Worm (Caenorhabditis elegans) whole organism, late embryonic: ENCODE measurements around the gene unc-9.

Experiments used
- C38D4.7 ChIP-seq: fragments of 200-800 bp; sonication (Bioruptor generic); optimal IDR thresholded peaks from 2 replicates; lab custom pipeline; 2018; ENCODE audit warnings: mild to moderate bottlenecking, missing genetic modification characterization, moderate library complexity, missing compliant biosample characterization
- F13H6.1 ChIP-seq: sonication (generic microtip); optimal IDR thresholded peaks from 2 replicates; lab custom pipeline; 2016; ENCODE audit warnings: missing genetic modification characterization, missing compliant biosample characterization
- ahr-1 ChIP-seq: sonication (generic microtip); optimal IDR thresholded peaks from 2 replicates; lab custom pipeline; 2016; ENCODE audit warnings: missing genetic modification characterization, missing compliant biosample characterization
- ama-1 ChIP-seq: fragments of 150-350 bp; optimal IDR thresholded peaks from 2 replicates; lab custom pipeline; 2014
- ceh-14 ChIP-seq: sonication (generic microtip); optimal IDR thresholded peaks from 2 replicates; lab custom pipeline; 2016; ENCODE audit warnings: missing genotype, missing genetic modification characterization, missing compliant biosample characterization
- ceh-19 ChIP-seq: fragments of 200-800 bp; sonication (Bioruptor generic); optimal IDR thresholded peaks from 2 replicates; lab custom pipeline; 2018; ENCODE audit warnings: mild to moderate bottlenecking, missing genetic modification characterization, missing compliant biosample characterization
- ceh-2 ChIP-seq: sonication (generic microtip); optimal IDR thresholded peaks from 2 replicates; lab custom pipeline; 2016; ENCODE audit warnings: missing genotype, missing genetic modification characterization, missing compliant biosample characterization
- ceh-24 ChIP-seq: sonication (generic microtip); optimal IDR thresholded peaks from 2 replicates; lab custom pipeline; 2016; ENCODE audit warnings: mild to moderate bottlenecking, missing genetic modification characterization, missing compliant biosample characterization
- ceh-30 ChIP-seq: fragments of 150-350 bp; optimal IDR thresholded peaks from 2 replicates; lab custom pipeline; 2014; ENCODE audit warnings: missing biosample characterization, missing genetic modification characterization
- ceh-31 ChIP-seq: sonication (generic microtip); optimal IDR thresholded peaks from 2 replicates; lab custom pipeline; 2016; ENCODE audit warnings: missing genetic modification characterization, missing compliant biosample characterization
- ceh-34 ChIP-seq: sonication (generic microtip); optimal IDR thresholded peaks from 2 replicates; lab custom pipeline; 2016; ENCODE audit warnings: mild to moderate bottlenecking, missing genetic modification characterization, missing compliant biosample characterization
- ceh-45 ChIP-seq: fragments of 200-800 bp; sonication (Bioruptor generic); IDR thresholded peaks from 2 replicates; pipeline ENCODE4 v1.3.6; 2022; ENCODE audit warnings: missing genetic modification reagents, missing genetic modification characterization, missing compliant biosample characterization
- ceh-48 ChIP-seq: sonication (generic microtip); optimal IDR thresholded peaks from 2 replicates; lab custom pipeline; 2016; ENCODE audit warnings: missing genetic modification characterization, inconsistent platforms, missing compliant biosample characterization
- ceh-6 ChIP-seq: fragments of 200-800 bp; sonication (Bioruptor generic); optimal IDR thresholded peaks from 2 replicates; lab custom pipeline; 2018; ENCODE audit warnings: mild to moderate bottlenecking, missing genetic modification characterization, missing compliant biosample characterization
- ceh-9 ChIP-seq: sonication (generic microtip); optimal IDR thresholded peaks from 2 replicates; lab custom pipeline; 2016; ENCODE audit warnings: mild to moderate bottlenecking, missing genetic modification characterization, inconsistent platforms, missing compliant biosample characterization
- che-1 ChIP-seq: sonication (generic microtip); optimal IDR thresholded peaks from 2 replicates; lab custom pipeline; 2016; ENCODE audit warnings: mild to moderate bottlenecking, missing genetic modification characterization, missing compliant biosample characterization
- dve-1 ChIP-seq: sonication (generic microtip); optimal IDR thresholded peaks from 2 replicates; lab custom pipeline; 2017; ENCODE audit warnings: antibody characterized with exemption, mild to moderate bottlenecking, missing genetic modification characterization, missing compliant biosample characterization
- elt-2 ChIP-seq: sonication (generic microtip); optimal IDR thresholded peaks from 2 replicates; lab custom pipeline; 2016; ENCODE audit warnings: missing genetic modification reagents, missing genetic modification characterization, missing compliant biosample characterization
- elt-4 ChIP-seq: sonication (generic microtip); optimal IDR thresholded peaks from 2 replicates; lab custom pipeline; 2016; ENCODE audit warnings: missing genetic modification characterization, missing compliant biosample characterization
- ets-4 ChIP-seq: sonication (generic microtip); optimal IDR thresholded peaks from 2 replicates; lab custom pipeline; 2016; ENCODE audit warnings: missing genetic modification characterization, missing compliant biosample characterization
- fkh-10 ChIP-seq: fragments of 150-350 bp; optimal IDR thresholded peaks from 2 replicates; lab custom pipeline; 2014; ENCODE audit warnings: missing biosample characterization, missing genetic modification reagents, missing genetic modification characterization
- fkh-6 ChIP-seq: sonication (generic microtip); optimal IDR thresholded peaks from 2 replicates; lab custom pipeline; 2016; ENCODE audit warnings: missing genetic modification characterization, missing compliant biosample characterization
- gmeb-2 ChIP-seq: sonication (generic microtip); optimal IDR thresholded peaks from 2 replicates; lab custom pipeline; 2016; ENCODE audit warnings: missing genetic modification characterization, inconsistent platforms, missing compliant biosample characterization
- hlh-13 ChIP-seq: fragments of 200-800 bp; sonication (Bioruptor generic); optimal IDR thresholded peaks from 2 replicates; lab custom pipeline; 2018; ENCODE audit warnings: mild to moderate bottlenecking, missing genetic modification characterization, missing compliant biosample characterization
- hlh-30 ChIP-seq: sonication (generic microtip); optimal IDR thresholded peaks from 2 replicates; lab custom pipeline; 2017; ENCODE audit warnings: antibody characterized with exemption, missing genetic modification characterization, missing compliant biosample characterization; ENCODE audit not compliant: insufficient read depth
- hlh-6 ChIP-seq: sonication (generic microtip); optimal IDR thresholded peaks from 2 replicates; lab custom pipeline; 2016; ENCODE audit warnings: missing genotype, missing genetic modification characterization, missing compliant biosample characterization
- hlh-8 ChIP-seq: sonication (generic microtip); optimal IDR thresholded peaks from 2 replicates; lab custom pipeline; 2016; ENCODE audit warnings: missing genotype, missing genetic modification characterization, missing compliant biosample characterization
- madf-2 ChIP-seq: sonication (generic microtip); optimal IDR thresholded peaks from 2 replicates; lab custom pipeline; 2017; ENCODE audit warnings: missing genetic modification characterization, missing compliant biosample characterization
- nfya-1 ChIP-seq: sonication (generic microtip); optimal IDR thresholded peaks from 2 replicates; lab custom pipeline; 2017; ENCODE audit warnings: missing genetic modification characterization, mild to moderate bottlenecking, missing compliant biosample characterization, antibody characterized with exemption, moderate library complexity
- nhr-11 ChIP-seq: fragments of 150-350 bp; optimal IDR thresholded peaks from 2 replicates; lab custom pipeline; 2014; ENCODE audit warnings: missing biosample characterization, missing genetic modification characterization
- nhr-232 ChIP-seq: sonication (generic microtip); optimal IDR thresholded peaks from 2 replicates; lab custom pipeline; 2016; ENCODE audit warnings: missing genetic modification characterization, missing compliant biosample characterization
- npax-4 ChIP-seq: sonication (generic microtip); optimal IDR thresholded peaks from 2 replicates; lab custom pipeline; 2016; ENCODE audit warnings: missing genetic modification characterization, missing compliant biosample characterization
- pag-3 ChIP-seq: sonication (generic microtip); optimal IDR thresholded peaks from 2 replicates; lab custom pipeline; 2016; ENCODE audit warnings: missing compliant biosample characterization, missing genetic modification characterization, borderline replicate concordance
- pat-9 ChIP-seq: fragments of 200-800 bp; sonication (Bioruptor generic); optimal IDR thresholded peaks from 2 replicates; lab custom pipeline; 2018; ENCODE audit warnings: mild to moderate bottlenecking, missing genetic modification characterization, moderate library complexity, missing compliant biosample characterization
- pha-4 ChIP-seq: fragments of 150-350 bp; optimal IDR thresholded peaks from 2 replicates; lab custom pipeline; 2018; ENCODE audit warnings: missing biosample characterization, missing genetic modification reagents, missing genetic modification characterization
- pqm-1 ChIP-seq: sonication (generic microtip); optimal IDR thresholded peaks from 2 replicates; lab custom pipeline; 2016; ENCODE audit warnings: missing genetic modification characterization, missing compliant biosample characterization
- pros-1 ChIP-seq: fragments of 150-350 bp; optimal IDR thresholded peaks from 2 replicates; lab custom pipeline; 2014; ENCODE audit warnings: missing biosample characterization, missing genetic modification reagents, missing genetic modification characterization
- ref-2 ChIP-seq: sonication (generic microtip); optimal IDR thresholded peaks from 2 replicates; lab custom pipeline; 2016; ENCODE audit warnings: missing genetic modification characterization, missing compliant biosample characterization
- rnt-1 ChIP-seq: sonication (generic microtip); optimal IDR thresholded peaks from 2 replicates; lab custom pipeline; 2016; ENCODE audit warnings: missing genetic modification characterization, missing compliant biosample characterization
- sox-2 ChIP-seq: fragments of 200-800 bp; sonication (Bioruptor generic); IDR thresholded peaks from 2 replicates; pipeline ENCODE4 v1.3.6; 2022; ENCODE audit warnings: missing genetic modification reagents, missing genetic modification characterization, missing compliant biosample characterization
- sox-4 ChIP-seq: sonication (generic microtip); optimal IDR thresholded peaks from 2 replicates; lab custom pipeline; 2017; ENCODE audit warnings: mild to moderate bottlenecking, missing genetic modification characterization, inconsistent platforms, missing compliant biosample characterization
- syd-9 ChIP-seq: sonication (generic microtip); optimal IDR thresholded peaks from 2 replicates; lab custom pipeline; 2016; ENCODE audit warnings: mild to moderate bottlenecking, missing genetic modification characterization, moderate library complexity, missing compliant biosample characterization
- tbx-2 ChIP-seq: sonication (generic microtip); optimal IDR thresholded peaks from 2 replicates; lab custom pipeline; 2016; ENCODE audit warnings: missing genetic modification characterization, missing compliant biosample characterization
- ttx-3 ChIP-seq: sonication (generic microtip); optimal IDR thresholded peaks from 2 replicates; lab custom pipeline; 2016; ENCODE audit warnings: missing genetic modification reagents, missing genetic modification characterization, missing compliant biosample characterization
- unc-3 ChIP-seq, 2 experiments: fragments of 200-800 bp in 1 of 2; sonication (Bioruptor generic) in 1 of 2; sonication (generic microtip) in 1 of 2; conservative IDR thresholded peaks in 1 of 2; optimal IDR thresholded peaks in 1 of 2; 2 replicates each; pipeline versions ENCODE4 v1.3.6 to Lab custom; 2016 to 2022; ENCODE audit warnings: missing compliant biosample characterization in 2 of 2, missing genetic modification characterization in 2 of 2, missing genetic modification reagents in 1 of 2
- unc-42 ChIP-seq: sonication (generic microtip); optimal IDR thresholded peaks from 2 replicates; lab custom pipeline; 2016; ENCODE audit warnings: missing genotype, missing genetic modification characterization, missing compliant biosample characterization
- zip-5 ChIP-seq: sonication (generic microtip); optimal IDR thresholded peaks from 2 replicates; lab custom pipeline; 2016; ENCODE audit warnings: missing genetic modification characterization, missing compliant biosample characterization
- ztf-16 ChIP-seq: sonication (generic microtip); optimal IDR thresholded peaks from 2 replicates; lab custom pipeline; 2017; ENCODE audit warnings: missing genetic modification characterization, missing compliant biosample characterization

unc-9 gene

ce11 chrX:13251354-13251843 lies 49.8 kb downstream of the unc-9 start (continued):
- TF ChIP-seq hlh-13 (GFP tag; lab: Kevin White, UChicago), result no peak
- TF ChIP-seq hlh-6 (tag; lab: Kevin White, UChicago), result peak; percentile 17
- no peak for TF ChIP-seq ceh-14 (tag; lab: Kevin White, UChicago)
- TF ChIP-seq tbx-2 (tag; lab: Kevin White, UChicago), result peak; percentile 69
- TF ChIP-seq npax-4 (tag; lab: Kevin White, UChicago), result no peak
- TF ChIP-seq F13H6.1 (tag; lab: Kevin White, UChicago), result peak; percentile 9
- TF ChIP-seq ceh-45 (GFP tag; lab: Robert Waterston, UW), result no peak
- TF ChIP-seq elt-2, result no peak
- no peak for TF ChIP-seq pqm-1 (tag; lab: Kevin White, UChicago)
- TF ChIP-seq ceh-24 (tag; lab: Kevin White, UChicago), result no peak
- TF ChIP-seq dve-1 (tag; lab: Kevin White, UChicago), result peak; percentile 10
- TF ChIP-seq nhr-232, result no peak
- TF ChIP-seq pat-9 (tag; lab: Kevin White, UChicago), result no peak
- TF ChIP-seq ceh-6 (GFP tag; lab: Kevin White, UChicago), result no peak
- TF ChIP-seq zip-5, result no peak
- TF ChIP-seq unc-3 (GFP tag; conservative IDR thresholded peaks at IDR 0.05; lab: Robert Waterston, UW), result no peak
- no peak for TF ChIP-seq unc-3 (tag; optimal IDR thresholded peaks at IDR 0.05; lab: Kevin White, UChicago)
- no peak for TF ChIP-seq madf-2 (tag; lab: Kevin White, UChicago)
- peak; percentile 13 for TF ChIP-seq fkh-6 (tag; lab: Kevin White, UChicago)
- TF ChIP-seq ref-2 (tag; lab: Kevin White, UChicago), result peak; percentile 12
- peak; percentile 19 for TF ChIP-seq ceh-48
- peak; percentile 94 for TF ChIP-seq hlh-30 (tag; lab: Kevin White, UChicago)
- peak; percentile 41 for TF ChIP-seq unc-42 (tag; lab: Kevin White, UChicago)
- TF ChIP-seq nhr-11 (tag; lab: Kevin White, UChicago), result no peak
- no peak for TF ChIP-seq sox-2
- TF ChIP-seq pag-3 (tag; lab: Kevin White, UChicago), result no peak
- TF ChIP-seq fkh-10 (GFP tag; lab: Kevin White, UChicago), result no peak
- TF ChIP-seq ceh-30 (tag; lab: Kevin White, UChicago), result no peak
- peak; percentile 70 for TF ChIP-seq nfya-1 (tag; lab: Kevin White, UChicago)
- TF ChIP-seq pha-4, result no peak
- TF ChIP-seq ama-1 (lab: Kevin White, UChicago), result no peak
- TF ChIP-seq C38D4.7, result no peak
- no peak for TF ChIP-seq syd-9 (tag; lab: Kevin White, UChicago)
- no peak for TF ChIP-seq che-1 (tag; lab: Kevin White, UChicago)
- no peak for TF ChIP-seq hlh-8 (tag; lab: Kevin White, UChicago)
- TF ChIP-seq gmeb-2 (tag; lab: Kevin White, UChicago), result no peak
- TF ChIP-seq ets-4 (tag; lab: Kevin White, UChicago), result peak; percentile 7
- TF ChIP-seq ceh-19 (GFP tag; lab: Kevin White, UChicago), result peak; percentile 16
- TF ChIP-seq pros-1 (tag; lab: Kevin White, UChicago), result no peak
- no peak for TF ChIP-seq elt-4 (tag; lab: Kevin White, UChicago)
- TF ChIP-seq ztf-16 (tag; lab: Kevin White, UChicago), result no peak
- no peak for TF ChIP-seq ahr-1 (tag; lab: Kevin White, UChicago)
- peak; percentile 61 for TF ChIP-seq ceh-34

ce11 chrX:13251914-13252434 lies 50.4 kb downstream of the unc-9 start, which contains the start of gene nhr-32:
Gene nhr-32 (plus strand): TSS chrX:13251964.
- TF ChIP-seq hlh-13 (GFP tag; lab: Kevin White, UChicago), result no peak
- TF ChIP-seq npax-4 (tag; lab: Kevin White, UChicago), result no peak
- no peak for TF ChIP-seq F13H6.1 (tag; lab: Kevin White, UChicago)
- TF ChIP-seq nhr-11 (tag; lab: Kevin White, UChicago), result no peak
- no peak for TF ChIP-seq nhr-232
- TF ChIP-seq zip-5, result no peak
- no peak for TF ChIP-seq ceh-31 (tag; lab: Kevin White, UChicago)
- no peak for TF ChIP-seq elt-4 (tag; lab: Kevin White, UChicago)
- TF ChIP-seq rnt-1 (tag; lab: Kevin White, UChicago), result no peak
- TF ChIP-seq ceh-6 (GFP tag; lab: Kevin White, UChicago), result no peak
- no peak for TF ChIP-seq unc-3 (GFP tag; conservative IDR thresholded peaks at IDR 0.05; lab: Robert Waterston, UW)
- no peak for TF ChIP-seq unc-3 (tag; optimal IDR thresholded peaks at IDR 0.05; lab: Kevin White, UChicago)
- no peak for TF ChIP-seq ttx-3
- TF ChIP-seq madf-2 (tag; lab: Kevin White, UChicago), result no peak
- no peak for TF ChIP-seq ceh-14 (tag; lab: Kevin White, UChicago)
- TF ChIP-seq sox-4 (tag; lab: Kevin White, UChicago), result no peak
- no peak for TF ChIP-seq ceh-9
- no peak for TF ChIP-seq ztf-16 (tag; lab: Kevin White, UChicago)
- no peak for TF ChIP-seq ceh-2 (tag; lab: Kevin White, UChicago)
- TF ChIP-seq hlh-8 (tag; lab: Kevin White, UChicago), result no peak
